Worm (Caenorhabditis elegans): ENCODE data around the gene Y38H6A.1.

ce11 chrV:20366839-20367238 lies 41.3 kb downstream of the Y38H6A.1 start, which contains the start of gene K02E2.8:
- TF ChIP-seq ama-1 (optimal IDR thresholded peaks at IDR 0.05) (no peak), ceh-13 (GFP tag; optimal IDR thresholded peaks at IDR 0.05) (no peak), hmg-4 (GFP tag; optimal IDR thresholded peaks at IDR 0.05) (no peak), ceh-36 (tag; optimal IDR thresholded peaks at IDR 0.05) (no peak), aly-1 (tag; optimal IDR thresholded peaks at IDR 0.05) (no peak), flt-1 (GFP tag; IDR thresholded peaks at IDR 0.05) (no peak), tbx-37 (GFP tag; conservative IDR thresholded peaks at IDR 0.05) (no peak), B0310.2 (tag; optimal IDR thresholded peaks at IDR 0.05) (no peak), sea-1 (GFP tag; conservative IDR thresholded peaks at IDR 0.05) (no peak)
